Worm (Caenorhabditis elegans) whole organism, late embryonic: ENCODE measurements around the gene clec-86.

ENCODE experiments used
- hlh-13 ChIP-seq: fragments of 200-800 bp; sonication (Bioruptor generic); optimal IDR thresholded peaks from 2 replicates; lab custom pipeline; 2018; ENCODE audit warnings: mild to moderate bottlenecking, missing genetic modification characterization, missing compliant biosample characterization
- nhr-232 ChIP-seq: sonication (generic microtip); optimal IDR thresholded peaks from 2 replicates; lab custom pipeline; 2016; ENCODE audit warnings: missing genetic modification characterization, missing compliant biosample characterization
- pag-3 ChIP-seq: sonication (generic microtip); optimal IDR thresholded peaks from 2 replicates; lab custom pipeline; 2016; ENCODE audit warnings: missing compliant biosample characterization, missing genetic modification characterization, borderline replicate concordance
- pha-2 ChIP-seq: sonication (generic microtip); optimal IDR thresholded peaks from 2 replicates; lab custom pipeline; 2017; ENCODE audit warnings: mild to moderate bottlenecking, missing genetic modification characterization, missing compliant biosample characterization
- pros-1 ChIP-seq: fragments of 150-350 bp; optimal IDR thresholded peaks from 2 replicates; lab custom pipeline; 2014; ENCODE audit warnings: missing biosample characterization, missing genetic modification reagents, missing genetic modification characterization
- ref-2 ChIP-seq: sonication (generic microtip); optimal IDR thresholded peaks from 2 replicates; lab custom pipeline; 2016; ENCODE audit warnings: missing genetic modification characterization, missing compliant biosample characterization

DNA sequence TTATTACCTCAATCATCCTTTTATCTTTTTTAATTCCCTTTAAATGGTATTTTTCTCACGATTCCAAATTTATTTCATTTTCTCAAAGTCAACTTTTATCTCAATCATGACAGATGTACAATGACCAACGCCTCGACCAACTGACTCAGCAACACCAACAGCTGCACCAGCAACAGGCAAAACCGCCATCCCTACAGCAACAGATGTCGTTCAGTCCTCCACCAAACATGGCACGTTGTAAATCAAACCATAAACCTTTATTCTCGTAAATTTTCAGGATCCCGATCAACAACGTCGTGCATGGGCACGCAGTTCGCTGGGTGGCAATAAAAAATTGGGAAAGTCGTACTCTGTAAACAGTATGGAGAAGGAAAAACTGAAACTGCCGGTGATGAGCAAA lies 23.1 kb downstream of the clec-86 start:
- TF ChIP-seq pros-1 (tag; lab: Kevin White, UChicago) (no peak), nhr-232 (tag; lab: Kevin White, UChicago) (no peak), ref-2 (tag; lab: Kevin White, UChicago) (no peak), hlh-13 (GFP tag; lab: Kevin White, UChicago) (no peak), pha-2 (tag; lab: Kevin White, UChicago) (no peak), pag-3 (tag; lab: Kevin White, UChicago) (no peak)
